Fruit fly (Drosophila melanogaster) whole organism, prepupa: Measurements from ENCODE around the gene CG44085.

ENCODE experiments used
- CG16779 ChIP-seq: fragments of 200-800 bp; sonication (Bioruptor generic); optimal IDR thresholded peaks from 3 replicates; lab custom pipeline; 2017; ENCODE audit warnings: missing biosample characterization, mild to moderate bottlenecking, missing genetic modification characterization
- CG32006 ChIP-seq: fragments of 200-800 bp; sonication (Bioruptor generic); optimal IDR thresholded peaks from 3 replicates; lab custom pipeline; 2017; ENCODE audit warnings: missing biosample characterization, mild to moderate bottlenecking, missing genetic modification characterization
- CG7368 ChIP-seq: fragments of 200-800 bp; sonication (Bioruptor generic); optimal IDR thresholded peaks from 3 replicates; lab custom pipeline; 2016; ENCODE audit warnings: missing biosample characterization, missing genetic modification characterization
- fd85E ChIP-seq: fragments of 200-800 bp; sonication (Bioruptor generic); optimal IDR thresholded peaks from 3 replicates; lab custom pipeline; 2016; ENCODE audit warnings: missing biosample characterization, missing genetic modification characterization

- no peak for TF ChIP-seq CG7368 (GFP tag; lab: Kevin White, UChicago)
- no peak for TF ChIP-seq CG32006 (GFP tag; lab: Kevin White, UChicago)
- no peak for TF ChIP-seq fd85E
- TF ChIP-seq CG16779 (tag; lab: Kevin White, UChicago), result no peak
Measured at dm6 chr2L:13265776-13266175, 5.0 kb downstream of the CG44085 start, which contains the start of gene CG31848.
